Fruit fly (Drosophila melanogaster) whole organism, embryonic: Measurements from ENCODE around the gene Fatp1.

Experiments used
- Adf1 ChIP-seq: fragments of 200-800 bp; sonication (Bioruptor generic); IDR thresholded peaks from 2 replicates; pipeline ENCODE4 v1.3.6; 2022; ENCODE audit warnings: missing biosample characterization, missing genetic modification characterization
- BtbVII ChIP-seq: fragments of 200-800 bp; sonication (Bioruptor generic); optimal IDR thresholded peaks from 3 replicates; lab custom pipeline; 2017; ENCODE audit warnings: missing biosample characterization, mild to moderate bottlenecking, missing genetic modification characterization
- CG10565 ChIP-seq: fragments of 200-800 bp; sonication (Bioruptor generic); optimal IDR thresholded peaks from 3 replicates; lab custom pipeline; 2016; ENCODE audit warnings: missing biosample characterization, mild to moderate bottlenecking, missing genetic modification characterization
- CG12391 ChIP-seq: fragments of 200-800 bp; sonication (Bioruptor generic); optimal IDR thresholded peaks from 3 replicates; lab custom pipeline; 2018; ENCODE audit warnings: missing biosample characterization, mild to moderate bottlenecking, missing genetic modification characterization, moderate library complexity
- CG14965 ChIP-seq: fragments of 200-800 bp; sonication (Bioruptor generic); optimal IDR thresholded peaks from 2 replicates; lab custom pipeline; 2016; ENCODE audit warnings: missing biosample characterization, missing genetic modification characterization, borderline replicate concordance
- CG15696 ChIP-seq: fragments of 200-800 bp; sonication (Bioruptor generic); optimal IDR thresholded peaks from 2 replicates; lab custom pipeline; 2019; ENCODE audit warnings: missing biosample characterization, mild to moderate bottlenecking, missing genetic modification characterization, moderate library complexity
- CG17186 ChIP-seq: fragments of 200-800 bp; sonication (Bioruptor generic); optimal IDR thresholded peaks from 3 replicates; lab custom pipeline; 2017; ENCODE audit warnings: missing biosample characterization, missing genetic modification reagents, missing genetic modification characterization
- CG1792 ChIP-seq: fragments of 200-800 bp; sonication (Bioruptor generic); optimal IDR thresholded peaks from 2 replicates; lab custom pipeline; 2016; ENCODE audit warnings: missing biosample characterization, missing genetic modification characterization
- CG2116 ChIP-seq: fragments of 200-800 bp; sonication (Bioruptor generic); optimal IDR thresholded peaks from 3 replicates; lab custom pipeline; 2018; ENCODE audit warnings: missing biosample characterization, mild to moderate bottlenecking, missing genetic modification characterization
- CG4282 ChIP-seq: fragments of 200-800 bp; sonication (Bioruptor generic); optimal IDR thresholded peaks from 2 replicates; lab custom pipeline; 2016; ENCODE audit warnings: missing biosample characterization, missing genetic modification characterization
- CG7271 ChIP-seq: fragments of 200-800 bp; sonication (Bioruptor generic); optimal IDR thresholded peaks from 2 replicates; lab custom pipeline; 2018; ENCODE audit warnings: missing biosample characterization, mild to moderate bottlenecking, missing genetic modification characterization, moderate library complexity
- CG8359 ChIP-seq: fragments of 200-800 bp; sonication (Bioruptor generic); optimal IDR thresholded peaks from 2 replicates; lab custom pipeline; 2017; ENCODE audit warnings: missing biosample characterization, mild to moderate bottlenecking, missing genetic modification characterization, borderline replicate concordance
- CG8388 ChIP-seq: fragments of 200-800 bp; sonication (Bioruptor generic); optimal IDR thresholded peaks from 2 replicates; lab custom pipeline; 2019; ENCODE audit warnings: missing biosample characterization, mild to moderate bottlenecking, missing genetic modification characterization, moderate library complexity
- CG9797 ChIP-seq: fragments of 200-800 bp; sonication (Bioruptor generic); optimal IDR thresholded peaks from 3 replicates; lab custom pipeline; 2018; ENCODE audit warnings: missing biosample characterization, mild to moderate bottlenecking, missing genetic modification characterization
- CG9817 ChIP-seq: fragments of 200-800 bp; sonication (Bioruptor generic); optimal IDR thresholded peaks from 2 replicates; lab custom pipeline; 2018; ENCODE audit warnings: missing biosample characterization, mild to moderate bottlenecking, missing genetic modification characterization, moderate library complexity
- Camta ChIP-seq: fragments of 200-800 bp; sonication (Bioruptor generic); optimal IDR thresholded peaks from 2 replicates; lab custom pipeline; 2016; ENCODE audit warnings: missing biosample characterization, missing genetic modification characterization
- CkIIα-i1 ChIP-seq: fragments of 200-800 bp; sonication (Bioruptor generic); IDR thresholded peaks from 2 replicates; pipeline ENCODE4 v1.3.6; 2022; ENCODE audit warnings: missing biosample characterization, missing genetic modification characterization
- Deaf1 ChIP-seq: fragments of 200-800 bp; optimal IDR thresholded peaks from 3 replicates; lab custom pipeline; 2019; ENCODE audit warnings: missing biosample characterization, mild to moderate bottlenecking, missing genetic modification characterization, moderate library complexity
- Ets65A ChIP-seq: fragments of 200-800 bp; sonication (Bioruptor generic); peaks from one replicate; lab custom pipeline; 2016; ENCODE audit warnings: missing biosample characterization, missing genetic modification characterization
- H15 ChIP-seq: fragments of 200-800 bp; sonication (Bioruptor generic); IDR thresholded peaks from 3 replicates; pipeline ENCODE4 v1.3.6; 2022; ENCODE audit warnings: missing biosample characterization, missing genetic modification characterization
- HHEX ChIP-seq: fragments of 200-800 bp; sonication (Bioruptor generic); optimal IDR thresholded peaks from 3 replicates; lab custom pipeline; 2017; ENCODE audit warnings: missing biosample characterization, mild to moderate bottlenecking, missing genetic modification characterization, missing genetic modification reagents
- HmgD ChIP-seq: fragments of 200-800 bp; sonication (Bioruptor generic); optimal IDR thresholded peaks from 3 replicates; lab custom pipeline; 2016; ENCODE audit warnings: missing biosample characterization, missing genetic modification characterization
- Kr ChIP-seq: fragments of 200-800 bp; sonication (Bioruptor generic); optimal IDR thresholded peaks from 2 replicates; lab custom pipeline; 2017; ENCODE audit warnings: missing biosample characterization, mild to moderate bottlenecking, missing genetic modification characterization
- Max ChIP-seq: fragments of 200-800 bp; sonication (Bioruptor generic); optimal IDR thresholded peaks from 2 replicates; lab custom pipeline; 2016; ENCODE audit warnings: missing biosample characterization, mild to moderate bottlenecking, missing genetic modification characterization
- Mrtf ChIP-seq: fragments of 200-800 bp; sonication (Bioruptor generic); IDR thresholded peaks from 3 replicates; pipeline ENCODE4 v1.3.6; 2022; ENCODE audit warnings: missing biosample characterization, missing genetic modification characterization
- NC2α ChIP-seq: fragments of 200-800 bp; sonication (Bioruptor generic); optimal IDR thresholded peaks from 2 replicates; lab custom pipeline; 2016; ENCODE audit warnings: missing biosample characterization, missing genetic modification characterization
- NFAT ChIP-seq: fragments of 200-800 bp; sonication (Bioruptor generic); IDR thresholded peaks from 2 replicates; pipeline ENCODE4 v1.3.6; 2022; ENCODE audit warnings: missing biosample characterization, missing genetic modification characterization
- Nf-YA ChIP-seq: fragments of 200-800 bp; sonication (Bioruptor generic); IDR thresholded peaks from 2 replicates; pipeline ENCODE4 v1.3.6; 2022; ENCODE audit warnings: missing biosample characterization, missing genetic modification characterization
- Opbp ChIP-seq: fragments of 200-800 bp; sonication (Bioruptor generic); IDR thresholded peaks from 3 replicates; pipeline ENCODE4 v1.3.6; 2022; ENCODE audit warnings: missing biosample characterization, missing genetic modification characterization; ENCODE audit not compliant: partially characterized antibody
- Side ChIP-seq: fragments of 200-800 bp; sonication (Bioruptor generic); optimal IDR thresholded peaks from 2 replicates; lab custom pipeline; 2016; ENCODE audit warnings: missing biosample characterization, missing genetic modification characterization
- ato ChIP-seq: fragments of 200-800 bp; sonication (Bioruptor generic); IDR thresholded peaks from 2 replicates; pipeline ENCODE4 v1.3.6; 2022; ENCODE audit warnings: missing biosample characterization, missing genetic modification characterization; ENCODE audit not compliant: partially characterized antibody
- bcd ChIP-seq: fragments of 200-800 bp; sonication (Bioruptor generic); optimal IDR thresholded peaks from 2 replicates; lab custom pipeline; 2017; ENCODE audit warnings: missing biosample characterization, mild to moderate bottlenecking, missing genetic modification characterization
- bowl ChIP-seq: fragments of 200-800 bp; sonication (Bioruptor generic); IDR thresholded peaks from 2 replicates; pipeline ENCODE4 v1.3.6; 2022; ENCODE audit warnings: missing biosample characterization, missing genetic modification characterization
- chm ChIP-seq: fragments of 200-800 bp; sonication (Bioruptor generic); IDR thresholded peaks from 2 replicates; pipeline ENCODE4 v1.3.6; 2022; ENCODE audit warnings: missing biosample characterization, missing genetic modification characterization
- cwo ChIP-seq: fragments of 200-800 bp; sonication (Bioruptor generic); optimal IDR thresholded peaks from 3 replicates; lab custom pipeline; 2017; ENCODE audit warnings: missing biosample characterization, missing genetic modification characterization, mild to moderate bottlenecking, moderate library complexity, missing genetic modification reagents
- dmrt11E ChIP-seq: fragments of 200-800 bp; sonication (Bioruptor generic); optimal IDR thresholded peaks from 3 replicates; lab custom pipeline; 2018; ENCODE audit warnings: missing biosample characterization, mild to moderate bottlenecking, missing genetic modification characterization, moderate library complexity
- en ChIP-seq: fragments of 200-800 bp; sonication (Bioruptor generic); optimal IDR thresholded peaks from 2 replicates; lab custom pipeline; 2016; ENCODE audit warnings: missing biosample characterization, missing genetic modification characterization
- gro ChIP-seq: fragments of 200-800 bp; sonication (Bioruptor generic); optimal IDR thresholded peaks from 2 replicates; lab custom pipeline; 2016; ENCODE audit warnings: missing biosample characterization, missing genetic modification characterization
- hbn ChIP-seq: fragments of 200-800 bp; sonication (Bioruptor generic); IDR thresholded peaks from 2 replicates; pipeline ENCODE4 v1.3.6; 2022; ENCODE audit warnings: missing biosample characterization, missing genetic modification characterization; ENCODE audit not compliant: partially characterized antibody
- ind ChIP-seq: fragments of 200-800 bp; sonication (Bioruptor generic); optimal IDR thresholded peaks from 3 replicates; lab custom pipeline; 2016; ENCODE audit warnings: missing biosample characterization, missing genetic modification characterization
- ken ChIP-seq: fragments of 200-800 bp; sonication (Bioruptor generic); IDR thresholded peaks from 3 replicates; pipeline ENCODE4 v1.3.6; 2022; ENCODE audit warnings: missing biosample characterization, missing genetic modification characterization
- lab ChIP-seq: fragments of 200-800 bp; sonication (Bioruptor generic); optimal IDR thresholded peaks from 3 replicates; lab custom pipeline; 2017; ENCODE audit warnings: missing biosample characterization, missing genetic modification characterization, mild to moderate bottlenecking, moderate library complexity, missing genetic modification reagents
- maf-S ChIP-seq: fragments of 200-800 bp; sonication (Bioruptor generic); optimal IDR thresholded peaks from 2 replicates; lab custom pipeline; 2016; ENCODE audit warnings: missing biosample characterization, missing genetic modification characterization
- mirr ChIP-seq: fragments of 200-800 bp; sonication (Bioruptor generic); optimal IDR thresholded peaks from 3 replicates; lab custom pipeline; 2018; ENCODE audit warnings: missing biosample characterization, mild to moderate bottlenecking, missing genetic modification characterization
- nau ChIP-seq: fragments of 200-800 bp; sonication (Bioruptor generic); optimal IDR thresholded peaks from 3 replicates; lab custom pipeline; 2017; ENCODE audit warnings: missing biosample characterization, mild to moderate bottlenecking, missing genetic modification characterization, missing genetic modification reagents
- oc ChIP-seq: fragments of 200-800 bp; sonication (Bioruptor generic); optimal IDR thresholded peaks from 2 replicates; lab custom pipeline; 2018; ENCODE audit warnings: missing biosample characterization, mild to moderate bottlenecking, missing genetic modification characterization, moderate library complexity
- pho ChIP-seq: fragments of 200-800 bp; sonication (Bioruptor generic); optimal IDR thresholded peaks from 2 replicates; lab custom pipeline; 2016; ENCODE audit warnings: missing biosample characterization, missing genetic modification characterization
- tna ChIP-seq: fragments of 200-800 bp; sonication (Bioruptor generic); IDR thresholded peaks from 2 replicates; pipeline ENCODE4 v1.3.6; 2022; ENCODE audit warnings: missing biosample characterization, missing genetic modification characterization; ENCODE audit not compliant: partially characterized antibody
- unpg ChIP-seq: fragments of 200-800 bp; sonication (Bioruptor generic); optimal IDR thresholded peaks from 3 replicates; lab custom pipeline; 2018; ENCODE audit warnings: missing biosample characterization, mild to moderate bottlenecking, missing genetic modification characterization, moderate library complexity

Gene Fatp1

DNA sequence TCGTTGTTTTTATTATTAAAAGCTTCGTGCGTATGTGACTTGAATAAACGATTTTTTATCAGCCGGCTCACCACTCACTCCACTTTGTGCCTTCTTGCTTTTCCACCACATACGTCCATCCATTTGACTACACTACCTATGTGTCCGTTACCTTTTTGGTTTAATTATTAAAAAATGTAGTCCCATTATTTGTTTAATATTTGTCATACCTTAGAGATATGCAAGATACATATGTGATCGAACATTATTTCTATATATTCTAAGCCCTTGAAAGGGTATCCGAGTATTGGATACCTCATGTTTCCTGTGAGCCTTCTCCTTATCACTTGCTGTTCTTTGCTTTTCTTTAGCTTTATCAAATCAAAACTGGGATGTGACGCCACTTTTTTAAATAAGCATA, 2.2 kb upstream of the Fatp1 start (continued):
- TF ChIP-seq en (GFP tag; lab: Kevin White, UChicago): peak; percentile 4
- TF ChIP-seq ken (GFP tag; lab: Robert Waterston, UW): peak; percentile 65; the same call in 2 of the 3 replicates
- peak; percentile 60 for TF ChIP-seq ind (GFP tag; lab: Kevin White, UChicago)
- TF ChIP-seq unpg: peak; percentile 67
- TF ChIP-seq CG2116 (GFP tag; lab: Kevin White, UChicago): peak; percentile 3
- peak; percentile 88 for TF ChIP-seq lab (GFP tag; lab: Kevin White, UChicago)
- peak; percentile 47 for TF ChIP-seq CG9817 (tag; lab: Kevin White, UChicago)
- no peak for TF ChIP-seq CG4282 (GFP tag; lab: Kevin White, UChicago)
- TF ChIP-seq gro: peak; percentile 59
- 0 out of 3 replicates have a peak, but pooled peaks have one; percentile 40 for TF ChIP-seq Mrtf
- peak; percentile 16 for TF ChIP-seq maf-S (GFP tag; lab: Kevin White, UChicago)
- no peak for TF ChIP-seq oc (tag; lab: Kevin White, UChicago)
- TF ChIP-seq Opbp: no peak
- no peak for TF ChIP-seq CG10565 (GFP tag; lab: Kevin White, UChicago)
- peak; percentile 61 for TF ChIP-seq bowl (GFP tag; lab: Robert Waterston, UW)
- peak; percentile 66 for TF ChIP-seq bcd (GFP tag; lab: Kevin White, UChicago)
- TF ChIP-seq hbn (GFP tag; lab: Robert Waterston, UW): no peak
- no peak for TF ChIP-seq CG9797
- TF ChIP-seq Max (GFP tag; lab: Kevin White, UChicago): peak; percentile 22
- peak; percentile 55 for TF ChIP-seq BtbVII
- TF ChIP-seq Adf1 (GFP tag; lab: Robert Waterston, UW): peak; percentile 26; the same call in 1 of the 2 replicates
- TF ChIP-seq ato (GFP tag; lab: Robert Waterston, UW): no peak
- no peak for TF ChIP-seq chm (GFP tag; lab: Robert Waterston, UW)
- no peak for TF ChIP-seq CG14965 (GFP tag; lab: Kevin White, UChicago)
- TF ChIP-seq Kr (GFP tag; lab: Kevin White, UChicago): no peak
- TF ChIP-seq cwo (GFP tag; lab: Kevin White, UChicago): peak; percentile 64
- peak; percentile 46 for TF ChIP-seq CG8388 (GFP tag; lab: Kevin White, UChicago)

DNA sequence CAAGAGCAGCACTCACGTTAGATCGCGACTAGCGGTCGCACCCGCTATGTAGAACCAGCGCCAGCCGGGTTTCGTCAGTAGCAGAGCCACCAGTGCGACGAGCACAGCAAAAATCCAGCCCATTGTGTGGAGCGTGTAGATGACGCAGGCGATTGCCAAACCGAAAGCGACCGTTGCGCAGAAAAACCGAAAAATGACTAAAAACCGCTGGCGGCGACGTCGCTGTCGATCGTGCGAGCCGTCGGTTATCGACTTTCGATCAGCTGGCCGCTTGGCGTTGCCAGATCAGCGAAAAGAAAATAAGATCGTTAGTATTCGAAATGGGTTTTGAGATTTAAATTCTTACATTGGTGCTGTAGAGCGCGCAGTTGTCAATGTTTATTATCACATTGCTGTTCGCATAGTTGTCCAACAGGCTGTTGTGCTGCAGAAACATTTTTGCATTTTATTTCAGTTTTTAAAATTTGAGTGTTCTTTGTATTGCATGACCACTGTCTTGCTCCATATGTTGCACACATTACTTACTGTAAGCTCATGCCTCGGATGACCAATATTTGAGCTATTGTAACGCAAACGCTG, 459 bp downstream of the Fatp1 start:
- TF ChIP-seq H15 (GFP tag; lab: Robert Waterston, UW): peak; percentile 35; the same call in 1 of the 3 replicates
- peak; percentile 77 for TF ChIP-seq Deaf1 (tag; lab: Kevin White, UChicago)
- TF ChIP-seq NC2α (GFP tag; lab: Kevin White, UChicago): peak; percentile 21
- TF ChIP-seq CG8359 (GFP tag; lab: Kevin White, UChicago): no peak
- TF ChIP-seq NFAT (GFP tag; lab: Robert Waterston, UW): 0 out of 2 replicates have a peak, but pooled peaks have one; percentile 20
- peak; percentile 19 for TF ChIP-seq CG17186 (GFP tag; lab: Kevin White, UChicago)
- TF ChIP-seq HHEX (GFP tag; lab: Kevin White, UChicago): peak; percentile 33
- TF ChIP-seq nau: peak; percentile 18
- TF ChIP-seq Ets65A (GFP tag; lab: Kevin White, UChicago): peak; percentile 89
- TF ChIP-seq en (GFP tag; lab: Kevin White, UChicago): peak; percentile 23
- TF ChIP-seq CkIIα-i1 (GFP tag; lab: Robert Waterston, UW): no peak
- peak; percentile 33 for TF ChIP-seq CG1792 (GFP tag; lab: Kevin White, UChicago)
- peak; percentile 27 for TF ChIP-seq Side
- TF ChIP-seq HmgD (GFP tag; lab: Kevin White, UChicago): peak; percentile 34
- no peak for TF ChIP-seq Nf-YA
- peak; percentile 44 for TF ChIP-seq Camta (GFP tag; lab: Kevin White, UChicago)
- peak; percentile 27 for TF ChIP-seq CG12391 (tag; lab: Kevin White, UChicago)
- peak; percentile 17 for TF ChIP-seq CG15696 (tag; lab: Kevin White, UChicago)
- peak; percentile 42; the same call in 1 of the 2 replicates for TF ChIP-seq tna
- TF ChIP-seq pho (GFP tag; lab: Kevin White, UChicago): peak; percentile 49
- TF ChIP-seq CG7271 (tag; lab: Kevin White, UChicago): no peak
- peak; percentile 20 for TF ChIP-seq ind (GFP tag; lab: Kevin White, UChicago)
- TF ChIP-seq mirr (GFP tag; lab: Kevin White, UChicago): peak; percentile 47
- TF ChIP-seq dmrt11E: no peak
